Worm (Caenorhabditis elegans) whole organism, young adult: Measurements from ENCODE around the gene sri-31.
A peak's percentile ranks its signal among the peaks of the same experiment; 100 is the strongest.
"Not testable (repeated sequence)": the region's sequence is repeated elsewhere in the genome, so short reads cannot be mapped to it uniquely, and the experiment has no call there.

Experiments
- B0019.2 ChIP-seq: fragments of 200-800 bp; sonication (Bioruptor generic); conservative IDR thresholded peaks from 2 replicates; pipeline ENCODE4 v1.3.6; 2022; ENCODE audit warnings: missing genetic modification reagents, missing genetic modification characterization, missing compliant biosample characterization
- B0261.1 ChIP-seq: sonication (generic microtip); optimal IDR thresholded peaks from 2 replicates; lab custom pipeline; 2016; ENCODE audit warnings: mild to moderate bottlenecking, missing genetic modification characterization, moderate library complexity, missing compliant biosample characterization
- F22D6.2 ChIP-seq: sonication (generic microtip); optimal IDR thresholded peaks from 2 replicates; lab custom pipeline; 2016; ENCODE audit warnings: mild to moderate bottlenecking, missing genetic modification characterization, missing compliant biosample characterization
- F55B11.4 ChIP-seq: sonication (generic microtip); optimal IDR thresholded peaks from 2 replicates; lab custom pipeline; 2016; ENCODE audit warnings: missing compliant biosample characterization, missing genetic modification characterization, borderline replicate concordance; ENCODE audit not compliant: insufficient read depth
- Y53F4B.3 ChIP-seq: fragments of 200-800 bp; sonication (Bioruptor generic); IDR thresholded peaks from 2 replicates; pipeline ENCODE4 v1.3.6; 2022; ENCODE audit warnings: missing genetic modification reagents, missing genetic modification characterization, missing compliant biosample characterization
- Y67H2A.10 ChIP-seq: fragments of 200-800 bp; sonication (Bioruptor generic); conservative IDR thresholded peaks from 2 replicates; pipeline ENCODE4 v1.3.6; 2022; ENCODE audit warnings: missing genetic modification reagents, missing genetic modification characterization, missing compliant biosample characterization
- Y79H2A.3 ChIP-seq: fragments of 200-800 bp; sonication (Bioruptor generic); conservative IDR thresholded peaks from 2 replicates; pipeline ENCODE4 v1.3.6; 2022; ENCODE audit warnings: missing genetic modification reagents, missing genetic modification characterization, missing compliant biosample characterization
- Y95B8A.8 ChIP-seq: fragments of 200-800 bp; sonication (Bioruptor generic); IDR thresholded peaks from 2 replicates; pipeline ENCODE4 v1.3.6; 2022; ENCODE audit warnings: missing genetic modification reagents, missing genetic modification characterization, missing compliant biosample characterization
- aptf-2 ChIP-seq: fragments of 200-800 bp; sonication (Bioruptor generic); conservative IDR thresholded peaks from 2 replicates; pipeline ENCODE4 v1.3.6; 2022; ENCODE audit warnings: missing genetic modification reagents, missing genetic modification characterization, missing compliant biosample characterization
- attf-5 ChIP-seq: fragments of 200-800 bp; sonication (Bioruptor generic); optimal IDR thresholded peaks from 2 replicates; lab custom pipeline; 2018; ENCODE audit warnings: mild to moderate bottlenecking, missing genetic modification characterization, missing compliant biosample characterization
- bed-1 ChIP-seq: fragments of 200-800 bp; sonication (Bioruptor generic); IDR thresholded peaks from 2 replicates; pipeline ENCODE4 v1.3.6; 2022; ENCODE audit warnings: missing genetic modification reagents, missing genetic modification characterization, missing compliant biosample characterization
- cebp-1 ChIP-seq, 2 experiments: fragments of 200-800 bp in 1 of 2; sonication (Bioruptor generic) in 1 of 2; sonication (generic microtip) in 1 of 2; IDR thresholded peaks in 1 of 2; optimal IDR thresholded peaks in 1 of 2; 2 replicates each; pipeline versions ENCODE4 v1.3.6 to Lab custom; 2017 to 2022; ENCODE audit warnings: missing compliant biosample characterization in 2 of 2, missing genetic modification characterization in 2 of 2, mild to moderate bottlenecking in 1 of 2, missing genetic modification reagents in 1 of 2, moderate library complexity in 1 of 2
- ceh-27 ChIP-seq: fragments of 200-800 bp; sonication (Bioruptor generic); optimal IDR thresholded peaks from 2 replicates; lab custom pipeline; 2018; ENCODE audit warnings: mild to moderate bottlenecking, missing genetic modification characterization, moderate library complexity, missing compliant biosample characterization
- dox-1 ChIP-seq: fragments of 200-800 bp; sonication (Bioruptor generic); IDR thresholded peaks from 2 replicates; pipeline ENCODE4 v1.3.6; 2022; ENCODE audit warnings: missing genetic modification reagents, missing genetic modification characterization, missing compliant biosample characterization
- egl-18 ChIP-seq: fragments of 200-800 bp; sonication (Bioruptor generic); IDR thresholded peaks from 2 replicates; pipeline ENCODE4 v1.3.6; 2022; ENCODE audit warnings: missing genetic modification reagents, missing genetic modification characterization, missing compliant biosample characterization
- ekl-4 ChIP-seq: fragments of 200-800 bp; sonication (Bioruptor generic); IDR thresholded peaks from 2 replicates; pipeline ENCODE4 v1.3.6; 2022; ENCODE audit warnings: missing genetic modification reagents, missing genetic modification characterization, missing compliant biosample characterization
- gei-17 ChIP-seq: fragments of 200-800 bp; sonication (Bioruptor generic); optimal IDR thresholded peaks from 2 replicates; lab custom pipeline; 2018; ENCODE audit warnings: mild to moderate bottlenecking, missing genetic modification characterization, missing compliant biosample characterization
- hlh-12 ChIP-seq: sonication (generic microtip); optimal IDR thresholded peaks from 2 replicates; lab custom pipeline; 2016; ENCODE audit warnings: missing genetic modification characterization, missing compliant biosample characterization
- hmg-1.2 ChIP-seq: fragments of 200-800 bp; sonication (Bioruptor generic); IDR thresholded peaks from 2 replicates; pipeline ENCODE4 v1.3.6; 2022; ENCODE audit warnings: missing genetic modification reagents, missing genetic modification characterization, missing compliant biosample characterization
- hmg-20 ChIP-seq: fragments of 200-800 bp; sonication (Bioruptor generic); IDR thresholded peaks from 2 replicates; pipeline ENCODE4 v1.3.6; 2022; ENCODE audit warnings: missing genetic modification reagents, missing genetic modification characterization, missing compliant biosample characterization
- lin-40 ChIP-seq: sonication (generic microtip); optimal IDR thresholded peaks from 2 replicates; lab custom pipeline; 2016; ENCODE audit warnings: missing genetic modification characterization, mild to moderate bottlenecking, missing compliant biosample characterization, missing genotype, missing genetic modification reagents
- madf-3 ChIP-seq: fragments of 200-800 bp; sonication (Bioruptor generic); IDR thresholded peaks from 2 replicates; pipeline ENCODE4 v1.3.6; 2022; ENCODE audit warnings: missing genetic modification reagents, missing genetic modification characterization, missing compliant biosample characterization
- madf-6 ChIP-seq: fragments of 200-800 bp; sonication (Bioruptor generic); IDR thresholded peaks from 2 replicates; pipeline ENCODE4 v1.3.6; 2022; ENCODE audit warnings: missing genetic modification reagents, missing genetic modification characterization, missing compliant biosample characterization
- mcd-1 ChIP-seq: fragments of 200-800 bp; sonication (Bioruptor generic); IDR thresholded peaks from 2 replicates; pipeline ENCODE4 v1.3.6; 2022; ENCODE audit warnings: missing genetic modification reagents, missing genetic modification characterization, missing compliant biosample characterization
- nfyb-1 ChIP-seq: fragments of 200-800 bp; sonication (Bioruptor generic); IDR thresholded peaks from 2 replicates; pipeline ENCODE4 v1.3.6; 2022; ENCODE audit warnings: missing genetic modification reagents, missing genetic modification characterization, missing compliant biosample characterization
- nhr-179 ChIP-seq: sonication (generic microtip); optimal IDR thresholded peaks from 2 replicates; lab custom pipeline; 2016; ENCODE audit warnings: mild to moderate bottlenecking, missing genetic modification characterization, missing compliant biosample characterization
- rcor-1 ChIP-seq: fragments of 200-800 bp; sonication (Bioruptor generic); IDR thresholded peaks from 2 replicates; pipeline ENCODE4 v1.3.6; 2022; ENCODE audit warnings: missing genetic modification reagents, missing genetic modification characterization, missing compliant biosample characterization
- rpc-1 ChIP-seq, 2 experiments: fragments of 150-350 bp in 1 of 2; sonication (generic microtip) in 1 of 2; optimal IDR thresholded peaks; 2 replicates each; lab custom pipeline; 2014 to 2018; ENCODE audit warnings: missing biosample characterization in 1 of 2, missing genetic modification characterization in 1 of 2, missing genetic modification reagents in 1 of 2, missing genotype in 1 of 2
- snpc-4 ChIP-seq, 5 experiments: fragments of 150-350 bp in 1 of 5; sonication (generic microtip) in 4 of 5; optimal IDR thresholded peaks; 2 replicates each; lab custom pipeline; 2014 to 2018; ENCODE audit warnings: missing genetic modification characterization in 5 of 5, missing biosample characterization in 3 of 5, antibody characterized with exemption in 2 of 5, mild to moderate bottlenecking in 2 of 5, missing compliant biosample characterization in 2 of 5, missing genotype in 2 of 5, moderate library complexity in 2 of 5, missing genetic modification reagents in 1 of 5
- sptf-2 ChIP-seq: fragments of 200-800 bp; sonication (Bioruptor generic); optimal IDR thresholded peaks from 2 replicates; lab custom pipeline; 2018; ENCODE audit warnings: mild to moderate bottlenecking, missing genetic modification characterization, missing compliant biosample characterization
- tbp1 ChIP-seq: fragments of 200-800 bp; sonication (Bioruptor generic); optimal IDR thresholded peaks from 2 replicates; lab custom pipeline; 2018; ENCODE audit warnings: mild to moderate bottlenecking, missing genetic modification characterization, missing compliant biosample characterization
- tlf-1 ChIP-seq: fragments of 200-800 bp; sonication (Bioruptor generic); optimal IDR thresholded peaks from 2 replicates; lab custom pipeline; 2018; ENCODE audit warnings: mild to moderate bottlenecking, missing genetic modification characterization, missing compliant biosample characterization
- unc-62 ChIP-seq: fragments of 150-350 bp; optimal IDR thresholded peaks from 2 replicates; lab custom pipeline; 2014; ENCODE audit warnings: missing biosample characterization, missing genetic modification reagents, missing genetic modification characterization
- zfh-2 ChIP-seq: fragments of 200-800 bp; sonication (Bioruptor generic); conservative IDR thresholded peaks from 2 replicates; pipeline ENCODE4 v1.3.6; 2022; ENCODE audit warnings: missing genetic modification reagents, missing genetic modification characterization, missing compliant biosample characterization
- ztf-18 ChIP-seq: sonication (generic microtip); optimal IDR thresholded peaks from 2 replicates; lab custom pipeline; 2016; ENCODE audit warnings: missing genotype, mild to moderate bottlenecking, missing genetic modification characterization, missing compliant biosample characterization
- ztf-26 ChIP-seq: sonication (generic microtip); optimal IDR thresholded peaks from 2 replicates; lab custom pipeline; 2017; ENCODE audit warnings: missing genetic modification characterization, missing compliant biosample characterization

Gene sri-31

DNA sequence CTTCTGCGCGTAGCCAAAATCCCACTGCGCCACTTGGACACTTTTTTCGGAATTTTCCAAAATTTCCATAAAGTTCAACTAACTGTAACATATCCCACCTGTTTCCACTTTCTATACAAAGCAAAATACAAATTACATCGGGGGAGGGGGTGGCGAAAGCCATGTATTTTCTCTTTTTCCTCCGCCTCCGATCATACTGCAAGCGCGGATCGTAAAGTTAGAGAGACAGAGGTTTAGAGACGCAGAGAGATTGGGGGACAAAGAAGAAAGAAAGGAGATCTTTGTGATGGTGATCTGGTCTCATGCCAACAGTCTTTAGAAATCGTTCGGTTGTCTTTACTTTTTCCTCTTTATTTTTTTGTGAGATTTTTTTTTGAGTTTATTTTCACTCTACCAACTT is 22.5 kb upstream of the sri-31 start:
- TF ChIP-seq ztf-26 (tag; lab: Kevin White, UChicago) (no peak), madf-6 (GFP tag; lab: Robert Waterston, UW) (no peak), nhr-179 (tag; lab: Kevin White, UChicago) (no peak), F55B11.4 (no peak), unc-62 (no peak), hmg-20 (GFP tag; lab: Robert Waterston, UW) (no peak), bed-1 (GFP tag; lab: Robert Waterston, UW) (no peak), Y53F4B.3 (no peak), zfh-2 (GFP tag; lab: Robert Waterston, UW) (no peak), tlf-1 (GFP tag; lab: Kevin White, UChicago) (no peak), nfyb-1 (GFP tag; lab: Robert Waterston, UW) (no peak), ekl-4 (no peak), sptf-2 (GFP tag; lab: Kevin White, UChicago) (no peak)

DNA sequence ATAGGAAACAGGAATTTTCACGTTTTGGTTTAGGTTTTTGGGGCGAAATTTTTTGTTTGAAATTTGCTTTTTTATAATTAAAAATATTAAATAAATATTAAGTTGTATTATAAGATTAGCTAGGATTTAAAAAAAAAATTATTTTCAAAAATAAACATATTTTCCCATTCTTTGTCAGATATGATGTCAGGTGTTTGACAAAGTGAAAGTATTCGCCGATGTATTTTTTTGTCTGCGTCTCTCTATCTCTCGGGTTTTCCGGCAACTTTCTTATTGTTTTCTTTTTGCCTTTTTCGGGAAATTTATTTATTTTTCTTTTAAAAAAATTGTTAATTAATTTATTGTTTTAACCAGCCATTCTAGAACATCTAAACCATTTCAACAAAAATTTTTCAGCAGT is 20.4 kb upstream of the sri-31 start:
- TF ChIP-seq Y79H2A.3 (GFP tag; lab: Robert Waterston, UW) = no peak
- no peak for TF ChIP-seq tlf-1 (GFP tag; lab: Kevin White, UChicago)
- no peak for TF ChIP-seq hlh-12
- TF ChIP-seq egl-18 = no peak
- TF ChIP-seq nhr-179 (tag; lab: Kevin White, UChicago) = no peak
- TF ChIP-seq ceh-27 (GFP tag; lab: Kevin White, UChicago) = no peak

DNA sequence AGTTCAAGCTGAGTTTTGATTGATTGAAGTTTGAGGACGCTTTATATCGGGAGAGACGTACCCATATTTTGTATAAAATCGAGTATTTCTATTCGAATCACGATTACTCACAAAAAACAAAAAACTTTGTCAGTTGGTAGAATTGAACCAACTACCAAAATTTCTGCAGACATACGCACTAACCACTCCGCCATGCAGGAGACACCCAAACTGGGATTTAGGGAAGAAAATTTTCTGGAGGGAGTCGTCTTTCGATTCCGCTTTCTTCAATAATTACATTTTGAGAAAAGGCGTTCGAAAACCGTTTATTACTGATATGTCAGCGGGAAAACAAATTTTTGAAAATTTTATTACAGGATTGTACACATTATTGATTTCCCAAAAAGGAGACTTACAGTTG is 19.5 kb upstream of the sri-31 start:
- TF ChIP-seq madf-6 (GFP tag; lab: Robert Waterston, UW) (peak; percentile 61; the same call in 1 of the 2 replicates), rcor-1 (GFP tag; lab: Robert Waterston, UW) (peak; percentile 37; the same call in 1 of the 2 replicates), tbp1 (GFP tag; lab: Kevin White, UChicago) (peak; percentile 84), dox-1 (0 out of 2 replicates have a peak, but pooled peaks have one; percentile 31), B0261.1 (tag; lab: Kevin White, UChicago) (peak; percentile 66), rpc-1 (optimal IDR thresholded peaks at IDR 0.05; lab: Kevin White, UChicago) (peak; percentile 26), rpc-1 (tag; optimal IDR thresholded peaks at IDR 0.05; lab: Kevin White, UChicago) (peak; percentile 52), hmg-1.2 (peak; percentile 31; the same call in 1 of the 2 replicates), snpc-4 (tag; optimal IDR thresholded peaks at IDR 0.05; lab: Kevin White, UChicago) (peak in 2 of 4 experiments; percentile 39 to 66)
- TF ChIP-seq snpc-4 (GFP tag; optimal IDR thresholded peaks at IDR 0.05; lab: Kevin White, UChicago) = not testable (repeated sequence)

DNA sequence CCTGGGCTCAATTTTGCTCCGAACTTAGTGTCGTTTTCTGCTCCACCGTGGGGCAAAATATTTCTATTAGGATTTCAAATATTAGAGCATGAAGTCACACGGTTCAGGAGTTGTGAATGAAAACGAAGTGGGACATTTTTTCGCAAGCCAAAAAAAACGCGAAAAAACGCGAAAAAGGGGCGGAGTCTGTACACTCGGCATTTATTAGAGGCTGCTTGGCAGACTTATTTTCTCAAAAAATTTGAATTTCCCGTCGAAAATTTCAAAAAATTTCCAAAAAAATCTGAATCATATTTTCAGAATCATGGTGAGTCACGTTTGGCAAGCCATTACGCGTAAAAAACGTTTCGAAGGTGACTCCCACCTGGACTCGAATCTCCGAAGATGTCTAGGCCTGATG is 18.3 kb upstream of the sri-31 start, which contains the start of gene B0454.6:
TSS of gene B0454.6 (plus strand) at position 301 of the 400 bp plus-strand sequence.
- TF ChIP-seq snpc-4 (GFP tag; optimal IDR thresholded peaks at IDR 0.05; lab: Kevin White, UChicago); snpc-4 (tag; optimal IDR thresholded peaks at IDR 0.05; lab: Kevin White, UChicago); Y67H2A.10 (GFP tag; lab: Robert Waterston, UW); aptf-2 (GFP tag; lab: Robert Waterston, UW): not testable (repeated sequence)

DNA sequence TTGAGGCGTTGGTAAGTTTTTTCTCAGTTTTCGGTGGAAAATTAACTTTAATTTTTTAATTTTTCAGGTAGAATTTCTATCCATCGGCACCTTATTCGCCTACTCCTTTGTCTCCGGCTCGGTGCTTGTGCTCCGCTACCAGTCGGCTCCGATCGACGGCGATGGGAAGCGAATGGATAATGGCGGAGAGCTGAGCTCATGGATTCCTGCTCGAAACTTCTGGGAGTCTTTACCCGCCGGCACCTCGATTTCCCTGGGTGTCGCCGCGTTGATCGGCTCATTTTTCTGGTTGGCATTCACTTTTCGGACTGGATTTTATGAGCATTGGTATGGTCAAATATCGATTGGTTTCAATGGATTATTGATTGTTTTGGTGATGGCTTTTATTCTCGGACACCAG is 15.9 kb upstream of the sri-31 start:
- TF ChIP-seq zfh-2 (GFP tag; lab: Robert Waterston, UW) = peak; percentile 68
- no peak for TF ChIP-seq B0019.2
- TF ChIP-seq rpc-1 (optimal IDR thresholded peaks at IDR 0.05; lab: Kevin White, UChicago) = no peak
- no peak for TF ChIP-seq rpc-1 (tag; optimal IDR thresholded peaks at IDR 0.05; lab: Kevin White, UChicago)
- no peak for TF ChIP-seq madf-3 (GFP tag; lab: Robert Waterston, UW)

DNA sequence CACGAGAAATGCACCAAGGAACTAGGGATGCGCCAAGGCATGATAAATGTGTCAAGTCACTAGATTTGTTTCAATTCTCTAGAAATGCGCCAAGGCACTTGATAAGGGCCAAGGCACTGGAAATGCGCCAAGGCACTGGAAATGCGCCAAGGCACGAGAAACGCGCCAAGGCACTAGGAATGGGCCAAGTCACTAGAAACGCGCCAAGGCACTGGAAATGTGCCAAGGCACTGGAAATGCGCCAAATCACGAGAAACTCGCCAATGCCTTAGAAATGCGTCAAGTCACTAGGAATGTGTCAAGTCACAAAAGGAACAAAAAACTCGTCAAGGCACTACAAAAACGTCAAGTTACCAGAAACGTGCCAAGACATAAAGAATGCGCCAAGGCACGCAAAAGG is 14.5 kb upstream of the sri-31 start:
- TF ChIP-seq ztf-26 (tag; lab: Kevin White, UChicago) (peak; percentile 80), gei-17 (GFP tag; lab: Kevin White, UChicago) (peak; percentile 9), lin-40 (tag; lab: Kevin White, UChicago) (peak; percentile 30), ztf-18 (peak; percentile 89), Y95B8A.8 (GFP tag; lab: Robert Waterston, UW) (0 out of 2 replicates have a peak, but pooled peaks have one; percentile 14), attf-5 (GFP tag; lab: Kevin White, UChicago) (peak; percentile 5), snpc-4 (GFP tag; optimal IDR thresholded peaks at IDR 0.05; lab: Kevin White, UChicago) (no peak), snpc-4 (tag; optimal IDR thresholded peaks at IDR 0.05; lab: Kevin White, UChicago) (no peak), cebp-1 (GFP tag; IDR thresholded peaks at IDR 0.05; lab: Robert Waterston, UW) (no peak), cebp-1 (tag; optimal IDR thresholded peaks at IDR 0.05; lab: Kevin White, UChicago) (peak; percentile 9), F22D6.2 (tag; lab: Kevin White, UChicago) (no peak), mcd-1 (GFP tag; lab: Robert Waterston, UW) (peak; percentile 41)
